Worm (Caenorhabditis elegans): Measurements from ENCODE around the gene K12H6.4.

The K12H6.4 gene

ce11 chrII:2816676-2817075 lies 7.4 kb downstream of the K12H6.4 start, which contains the start of gene set-13:
set-13 (plus strand) TSS chrII:2816976.
- TF ChIP-seq lin-39 (tag; optimal IDR thresholded peaks at IDR 0.05), result no peak
- no peak for TF ChIP-seq ceh-9 (tag; optimal IDR thresholded peaks at IDR 0.05)
- TF ChIP-seq R02D3.7 (tag; optimal IDR thresholded peaks at IDR 0.05), result no peak
- TF ChIP-seq sea-2 (GFP tag; optimal IDR thresholded peaks at IDR 0.05), result no peak
- no peak for TF ChIP-seq mml-1 (tag; optimal IDR thresholded peaks at IDR 0.05)
- TF ChIP-seq nhr-237 (tag; optimal IDR thresholded peaks at IDR 0.05), result no peak
- TF ChIP-seq fos-1 (tag; optimal IDR thresholded peaks at IDR 0.05), result no peak
- no peak for TF ChIP-seq pqm-1 (tag; optimal IDR thresholded peaks at IDR 0.05)
- no peak for TF ChIP-seq tbx-2 (tag; optimal IDR thresholded peaks at IDR 0.05)
- no peak for TF ChIP-seq nhr-67 (tag; optimal IDR thresholded peaks at IDR 0.05)
- no peak for TF ChIP-seq pha-4 (tag; optimal IDR thresholded peaks at IDR 0.05)
- no peak for TF ChIP-seq ceh-82 (tag; optimal IDR thresholded peaks at IDR 0.05)
- TF ChIP-seq nfya-1 (tag; optimal IDR thresholded peaks at IDR 0.05; ENCODE audit: insufficient read depth), result no peak
- no peak for TF ChIP-seq nhr-12 (tag; optimal IDR thresholded peaks at IDR 0.05)
- TF ChIP-seq elt-2 (tag; optimal IDR thresholded peaks at IDR 0.05), result no peak
- no peak for TF ChIP-seq ztf-11 (tag; optimal IDR thresholded peaks at IDR 0.05)
- no peak for TF ChIP-seq skn-1 (tag; optimal IDR thresholded peaks at IDR 0.05)
- no peak for TF ChIP-seq nhr-28 (tag; optimal IDR thresholded peaks at IDR 0.05)
- no peak for TF ChIP-seq lin-15B (tag; optimal IDR thresholded peaks at IDR 0.05)

ce11 chrII:2815444-2815843 lies 8.6 kb downstream of the K12H6.4 start, which contains the start of gene K12H6.2:
K12H6.2 (minus strand) TSS chrII:2815544.
- no peak for TF ChIP-seq jun-1 (tag; optimal IDR thresholded peaks at IDR 0.05)
- TF ChIP-seq mdl-1 (tag; optimal IDR thresholded peaks at IDR 0.05), result no peak

- TF ChIP-seq fkh-10 (GFP tag; optimal IDR thresholded peaks at IDR 0.05), result no peak
- no peak for TF ChIP-seq lsy-12 (tag; optimal IDR thresholded peaks at IDR 0.05)
These were observed 9.1 kb downstream of the K12H6.4 start for ce11 chrII:2815017-2815416.

- TF ChIP-seq nhr-11 (tag; optimal IDR thresholded peaks at IDR 0.05) (peak; percentile 34), nhr-43 (tag; optimal IDR thresholded peaks at IDR 0.05; ENCODE audit: poor library complexity, severe bottlenecking) (no peak), hmg-11 (tag; optimal IDR thresholded peaks at IDR 0.05) (peak; percentile 3), snpc-4 (tag; optimal IDR thresholded peaks at IDR 0.05) (no peak), pha-4 (tag; optimal IDR thresholded peaks at IDR 0.05) (peak; percentile 58)
These were observed 16.3 kb downstream of the K12H6.4 start, which contains the start of gene K12H6.12 for ce11 chrII:2807674-2808206. K12H6.12 (plus strand) TSS chrII:2808156.

- TF ChIP-seq ztf-4 (tag; optimal IDR thresholded peaks at IDR 0.05), result no peak
- TF ChIP-seq nhr-12 (tag; optimal IDR thresholded peaks at IDR 0.05), result no peak
- TF ChIP-seq nhr-23 (tag; optimal IDR thresholded peaks at IDR 0.05), result peak; percentile 33
- peak in 1 of 3 experiments; percentile 64 for TF ChIP-seq elt-3 (tag; optimal IDR thresholded peaks at IDR 0.05)
These were observed 18.5 kb downstream of the K12H6.4 start for ce11 chrII:2805566-2805965.

- TF ChIP-seq mdl-1 (tag; optimal IDR thresholded peaks at IDR 0.05) (no peak), pha-4 (tag; optimal IDR thresholded peaks at IDR 0.05) (peak; percentile 42), elt-2 (tag; optimal IDR thresholded peaks at IDR 0.05) (peak; percentile 8)
These were observed 19.1 kb downstream of the K12H6.4 start for ce11 chrII:2804949-2805348.

- no peak for TF ChIP-seq mdl-1 (tag; optimal IDR thresholded peaks at IDR 0.05)
- TF ChIP-seq lin-39 (tag; optimal IDR thresholded peaks at IDR 0.05), result no peak
- peak; percentile 4 for TF ChIP-seq lin-15B (tag; optimal IDR thresholded peaks at IDR 0.05)
- TF ChIP-seq pha-4 (tag; optimal IDR thresholded peaks at IDR 0.05), result peak; percentile 63
- peak; percentile 67 for TF ChIP-seq nfya-1 (tag; optimal IDR thresholded peaks at IDR 0.05; ENCODE audit: insufficient read depth)
- no peak for TF ChIP-seq nhr-67 (tag; optimal IDR thresholded peaks at IDR 0.05)
- no peak for TF ChIP-seq nhr-77 (tag; optimal IDR thresholded peaks at IDR 0.05)
These were observed 19.8 kb downstream of the K12H6.4 start for ce11 chrII:2804245-2804644.

Data from whole organism, L3 larva.